Fruit fly (Drosophila melanogaster) whole organism, embryonic: ENCODE results near the gene Tm1.

Experiments used
- C15 ChIP-seq: fragments of 200-800 bp; sonication (Bioruptor generic); IDR thresholded peaks from 3 replicates; pipeline ENCODE4 v1.3.6; 2022; ENCODE audit warnings: missing biosample characterization, missing genetic modification characterization
- CG12219 ChIP-seq: fragments of 200-800 bp; sonication (Bioruptor generic); optimal IDR thresholded peaks from 3 replicates; lab custom pipeline; 2018; ENCODE audit warnings: missing biosample characterization, mild to moderate bottlenecking, missing genetic modification characterization
- CG14710 ChIP-seq: fragments of 200-800 bp; sonication (Bioruptor generic); optimal IDR thresholded peaks from 3 replicates; lab custom pipeline; 2019; ENCODE audit warnings: missing biosample characterization, mild to moderate bottlenecking, missing genetic modification characterization, moderate library complexity
- CG17912 ChIP-seq: fragments of 200-800 bp; sonication (Bioruptor generic); optimal IDR thresholded peaks from 2 replicates; lab custom pipeline; 2018; ENCODE audit warnings: missing biosample characterization, mild to moderate bottlenecking, missing genetic modification characterization
- CG18262 ChIP-seq: fragments of 200-800 bp; optimal IDR thresholded peaks from 3 replicates; lab custom pipeline; 2019; ENCODE audit warnings: missing biosample characterization, mild to moderate bottlenecking, missing genetic modification characterization, moderate library complexity
- CG18619 ChIP-seq: fragments of 200-800 bp; sonication (Bioruptor generic); optimal IDR thresholded peaks from 3 replicates; lab custom pipeline; 2017; ENCODE audit warnings: missing biosample characterization, mild to moderate bottlenecking, missing genetic modification characterization
- CG2199 ChIP-seq: fragments of 200-800 bp; sonication (Bioruptor generic); IDR thresholded peaks from 3 replicates; pipeline ENCODE4 v1.3.6; 2022; ENCODE audit warnings: missing biosample characterization, missing genetic modification characterization
- CG2678 ChIP-seq: fragments of 200-800 bp; sonication (Bioruptor generic); optimal IDR thresholded peaks from 3 replicates; lab custom pipeline; 2019; ENCODE audit warnings: missing biosample characterization, mild to moderate bottlenecking, missing genetic modification characterization, moderate library complexity
- CG32772 ChIP-seq: fragments of 200-800 bp; sonication (Bioruptor generic); IDR thresholded peaks from 2 replicates; pipeline ENCODE4 v1.3.6; 2022; ENCODE audit warnings: missing biosample characterization, missing genetic modification characterization
- CG33557 ChIP-seq: fragments of 200-800 bp; sonication (Bioruptor generic); optimal IDR thresholded peaks from 2 replicates; lab custom pipeline; 2019; ENCODE audit warnings: missing biosample characterization, mild to moderate bottlenecking, missing genetic modification characterization, moderate library complexity
- CG4328 ChIP-seq: fragments of 200-800 bp; sonication (Bioruptor generic); optimal IDR thresholded peaks from 3 replicates; lab custom pipeline; 2017; ENCODE audit warnings: missing biosample characterization, missing genetic modification reagents, missing genetic modification characterization
- CG5180 ChIP-seq: fragments of 200-800 bp; sonication (Bioruptor generic); optimal IDR thresholded peaks from 3 replicates; lab custom pipeline; 2017; ENCODE audit warnings: missing biosample characterization, missing genetic modification characterization, mild to moderate bottlenecking, moderate library complexity, missing genetic modification reagents
- CG6791 ChIP-seq: fragments of 200-800 bp; sonication (Bioruptor generic); IDR thresholded peaks from 3 replicates; pipeline ENCODE4 v1.3.6; 2022; ENCODE audit warnings: missing biosample characterization, missing genetic modification characterization; ENCODE audit not compliant: partially characterized antibody
- CG7987 ChIP-seq: fragments of 200-800 bp; sonication (Bioruptor generic); optimal IDR thresholded peaks from 2 replicates; lab custom pipeline; 2018; ENCODE audit warnings: missing biosample characterization, mild to moderate bottlenecking, missing genetic modification characterization, moderate library complexity
- CG9609 ChIP-seq: fragments of 200-800 bp; sonication (Bioruptor generic); optimal IDR thresholded peaks from 3 replicates; lab custom pipeline; 2016; ENCODE audit warnings: missing biosample characterization, missing genetic modification characterization
- D19A ChIP-seq: fragments of 200-800 bp; optimal IDR thresholded peaks from 3 replicates; lab custom pipeline; 2019; ENCODE audit warnings: missing biosample characterization, mild to moderate bottlenecking, missing genetic modification characterization, moderate library complexity
- Dbx ChIP-seq: fragments of 200-800 bp; sonication (Bioruptor generic); IDR thresholded peaks from 3 replicates; pipeline ENCODE4 v1.3.6; 2022; ENCODE audit warnings: missing biosample characterization, missing genetic modification characterization
- E2f1 ChIP-seq: fragments of 200-800 bp; sonication (Bioruptor generic); IDR thresholded peaks from 2 replicates; pipeline ENCODE4 v1.3.6; 2022; ENCODE audit warnings: missing biosample characterization, missing genetic modification characterization
- Med ChIP-seq: fragments of 200-800 bp; sonication (Bioruptor generic); peaks from one replicate; lab custom pipeline; 2016; ENCODE audit warnings: missing biosample characterization, missing genetic modification characterization, mild to moderate bottlenecking, inconsistent platforms, moderate library complexity
- Poxn ChIP-seq: fragments of 200-800 bp; sonication (Bioruptor generic); IDR thresholded peaks from 2 replicates; pipeline ENCODE4 v1.3.6; 2022; ENCODE audit warnings: missing biosample characterization, missing genetic modification characterization
- Xbp1 ChIP-seq: fragments of 200-800 bp; sonication (Bioruptor generic); optimal IDR thresholded peaks from 3 replicates; lab custom pipeline; 2016; ENCODE audit warnings: missing biosample characterization, mild to moderate bottlenecking, missing genetic modification characterization
- Xrp1 ChIP-seq: fragments of 200-800 bp; sonication (Bioruptor generic); IDR thresholded peaks from 2 replicates; pipeline ENCODE4 v1.3.6; 2022; ENCODE audit warnings: missing biosample characterization, missing genetic modification characterization
- cas ChIP-seq: fragments of 200-800 bp; sonication (Bioruptor generic); IDR thresholded peaks from 2 replicates; pipeline ENCODE4 v1.3.6; 2022; ENCODE audit warnings: missing biosample characterization, missing genetic modification characterization
- chif ChIP-seq, 2 experiments: fragments of 200-800 bp; sonication (Bioruptor generic); optimal IDR thresholded peaks; 3 replicates each; lab custom pipeline; 2016; ENCODE audit warnings: missing biosample characterization in 2 of 2, missing genetic modification characterization in 2 of 2
- chinmo ChIP-seq: fragments of 200-800 bp; sonication (Bioruptor generic); IDR thresholded peaks from 4 replicates; pipeline ENCODE4 v1.3.6; 2022; ENCODE audit warnings: missing biosample characterization, missing genetic modification characterization; ENCODE audit not compliant: partially characterized antibody
- chm ChIP-seq: fragments of 200-800 bp; sonication (Bioruptor generic); IDR thresholded peaks from 2 replicates; pipeline ENCODE4 v1.3.6; 2022; ENCODE audit warnings: missing biosample characterization, missing genetic modification characterization
- crc ChIP-seq: fragments of 200-800 bp; sonication (Bioruptor generic); optimal IDR thresholded peaks from 2 replicates; lab custom pipeline; 2016; ENCODE audit warnings: missing biosample characterization, missing genetic modification characterization
- da ChIP-seq: fragments of 200-800 bp; sonication (Bioruptor generic); optimal IDR thresholded peaks from 2 replicates; lab custom pipeline; 2016; ENCODE audit warnings: missing biosample characterization, missing genetic modification characterization
- esg ChIP-seq: fragments of 200-800 bp; sonication (Bioruptor generic); conservative IDR thresholded peaks from 2 replicates; pipeline ENCODE4 v1.3.6; 2022; ENCODE audit warnings: missing biosample characterization, missing genetic modification characterization
- fu2 ChIP-seq: fragments of 200-800 bp; sonication (Bioruptor generic); optimal IDR thresholded peaks from 2 replicates; lab custom pipeline; 2016; ENCODE audit warnings: missing biosample characterization, missing genetic modification characterization
- gfzf ChIP-seq: fragments of 200-800 bp; sonication (Bioruptor generic); optimal IDR thresholded peaks from 2 replicates; lab custom pipeline; 2016; ENCODE audit warnings: missing biosample characterization, mild to moderate bottlenecking, missing genetic modification characterization, moderate library complexity
- grn ChIP-seq: fragments of 200-800 bp; sonication (Bioruptor generic); optimal IDR thresholded peaks from 3 replicates; lab custom pipeline; 2017; ENCODE audit warnings: missing biosample characterization, missing genetic modification characterization
- hb ChIP-seq: fragments of 200-800 bp; sonication (Bioruptor generic); IDR thresholded peaks from 3 replicates; pipeline ENCODE4 v1.3.6; 2022; ENCODE audit warnings: missing biosample characterization, missing genetic modification characterization; ENCODE audit not compliant: partially characterized antibody
- kah ChIP-seq: fragments of 200-800 bp; sonication (Bioruptor generic); optimal IDR thresholded peaks from 2 replicates; lab custom pipeline; 2018; ENCODE audit warnings: missing biosample characterization, mild to moderate bottlenecking, missing genetic modification characterization
- lilli ChIP-seq: fragments of 200-800 bp; sonication (Bioruptor generic); optimal IDR thresholded peaks from 3 replicates; lab custom pipeline; 2016; ENCODE audit warnings: missing biosample characterization, missing genetic modification characterization
- lola ChIP-seq, 3 experiments: fragments of >200 bp in 2 of 3; fragments of 200-800 bp in 1 of 3; sonication (Bioruptor generic) in 1 of 3; optimal IDR thresholded peaks; 2 replicates each; lab custom pipeline; 2017 to 2019; ENCODE audit warnings: missing biosample characterization in 3 of 3, missing genetic modification characterization in 3 of 3, mild to moderate bottlenecking in 1 of 3, moderate library complexity in 1 of 3
- nom ChIP-seq: fragments of 200-800 bp; sonication (Bioruptor generic); optimal IDR thresholded peaks from 2 replicates; lab custom pipeline; 2017; ENCODE audit warnings: missing biosample characterization, missing genetic modification characterization, mild to moderate bottlenecking, moderate library complexity, missing genetic modification reagents
- pum ChIP-seq: fragments of 200-800 bp; sonication (Bioruptor generic); optimal IDR thresholded peaks from 2 replicates; lab custom pipeline; 2016; ENCODE audit warnings: missing biosample characterization, missing genetic modification characterization
- sd ChIP-seq: fragments of 200-800 bp; sonication (Bioruptor generic); optimal IDR thresholded peaks from 3 replicates; lab custom pipeline; 2018; ENCODE audit warnings: missing biosample characterization, mild to moderate bottlenecking, missing genetic modification characterization, moderate library complexity
- sens ChIP-seq: fragments of 200-800 bp; sonication (Bioruptor generic); peaks from one replicate; lab custom pipeline; 2016; ENCODE audit warnings: missing biosample characterization, missing genetic modification characterization
- shn ChIP-seq: fragments of 200-800 bp; sonication (Bioruptor generic); optimal IDR thresholded peaks from 3 replicates; lab custom pipeline; 2016; ENCODE audit warnings: missing biosample characterization, missing genetic modification characterization
- toy ChIP-seq: fragments of 200-800 bp; sonication (Bioruptor generic); IDR thresholded peaks from 2 replicates; pipeline ENCODE4 v1.3.6; 2022; ENCODE audit warnings: missing biosample characterization, missing genetic modification characterization

The Tm1 gene

dm6 chr3R:15281335-15281963 is 3.4 kb downstream of the Tm1 start (continued):
- TF ChIP-seq sens (GFP tag; lab: Kevin White, UChicago), result peak; percentile 16

- TF ChIP-seq sd (tag; lab: Kevin White, UChicago), result peak; percentile 57
- TF ChIP-seq D19A (tag; lab: Kevin White, UChicago), result peak; percentile 18
- 0 out of 2 replicates have a peak, but pooled peaks have one; percentile 17 for TF ChIP-seq CG32772 (GFP tag; lab: Robert Waterston, UW)
- no peak for TF ChIP-seq CG18619
- peak; percentile 18 for TF ChIP-seq lilli (GFP tag; lab: Kevin White, UChicago)
- no peak for TF ChIP-seq CG14710 (tag; lab: Kevin White, UChicago)
- TF ChIP-seq kah (GFP tag; lab: Kevin White, UChicago), result peak; percentile 69
- peak; percentile 23 for TF ChIP-seq Med (GFP tag; lab: Kevin White, UChicago)
- no peak for TF ChIP-seq Xbp1
- no peak for TF ChIP-seq lola (GFP tag; optimal IDR thresholded peaks at IDR 0.05; lab: Kevin White, UChicago)
Measured at dm6 chr3R:15282326-15282725, 4.3 kb downstream of the Tm1 start.

dm6 chr3R:15282982-15283809 is 5.2 kb downstream of the Tm1 start:
- TF ChIP-seq CG18262 (tag; lab: Kevin White, UChicago) (no peak), pum (GFP tag; lab: Kevin White, UChicago) (no peak), C15 (GFP tag; lab: Robert Waterston, UW) (0 out of 3 replicates have a peak, but pooled peaks have one; percentile 19), Dbx (0 out of 3 replicates have a peak, but pooled peaks have one; percentile 22), CG7987 (GFP tag; lab: Kevin White, UChicago) (no peak)
- TF ChIP-seq, all 482 proteins: peak for 2

DNA sequence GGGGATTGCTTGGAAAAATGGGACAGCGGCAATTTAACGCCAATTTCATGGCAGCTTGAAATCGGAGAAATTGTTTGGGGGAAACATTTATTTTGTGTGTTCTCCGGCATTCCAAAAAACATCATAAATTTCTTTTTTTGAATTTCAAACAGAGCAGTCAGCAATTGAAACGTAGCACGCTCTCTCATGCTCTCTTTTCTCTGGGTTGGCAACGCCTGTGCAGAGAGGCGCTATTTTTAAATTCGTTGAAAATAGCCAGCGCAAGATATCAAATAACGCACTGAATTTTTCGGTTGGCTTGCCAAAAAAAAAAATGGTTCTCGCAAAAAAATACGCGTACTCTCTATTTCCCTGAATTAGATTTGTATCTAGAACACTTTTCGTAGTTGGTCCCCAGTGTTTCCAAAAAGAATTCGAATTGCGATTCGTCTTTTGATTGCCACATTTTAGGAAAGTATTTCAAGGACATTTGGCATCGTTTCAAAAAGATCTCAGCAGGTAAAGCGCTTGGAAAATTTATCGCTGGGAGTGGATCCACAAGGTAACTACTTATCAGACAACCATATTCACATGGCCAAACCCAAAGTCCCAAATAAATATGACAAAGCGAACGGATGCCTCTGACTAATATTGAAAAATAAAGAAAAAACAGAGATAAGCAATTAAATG is 8.1 kb downstream of the Tm1 start:
- no peak for TF ChIP-seq fu2
- TF ChIP-seq CG6791 (GFP tag; lab: Robert Waterston, UW), result no peak
- no peak for TF ChIP-seq CG2199 (GFP tag; lab: Robert Waterston, UW)
- no peak for TF ChIP-seq da
- no peak for TF ChIP-seq shn (GFP tag; lab: Kevin White, UChicago)
- no peak for TF ChIP-seq CG4328
- TF ChIP-seq CG12219 (GFP tag; lab: Kevin White, UChicago), result no peak
- no peak for TF ChIP-seq E2f1 (GFP tag; lab: Robert Waterston, UW)
- peak; percentile 60 for TF ChIP-seq grn (GFP tag; lab: Kevin White, UChicago)
- no peak for TF ChIP-seq CG33557 (GFP tag; lab: Kevin White, UChicago)
- TF ChIP-seq toy, result no peak
- TF ChIP-seq cas (GFP tag; lab: Robert Waterston, UW), result no peak
- TF ChIP-seq CG2678 (tag; lab: Kevin White, UChicago), result no peak
- no peak for TF ChIP-seq Xrp1 (GFP tag; lab: Robert Waterston, UW)
- no peak for TF ChIP-seq chm (GFP tag; lab: Robert Waterston, UW)
- peak; percentile 53 for TF ChIP-seq gfzf (GFP tag; lab: Kevin White, UChicago)
- no peak for TF ChIP-seq chinmo (GFP tag; lab: Robert Waterston, UW)
- no peak for TF ChIP-seq Poxn (GFP tag; lab: Robert Waterston, UW)
- no peak for TF ChIP-seq chif (GFP tag; optimal IDR thresholded peaks at IDR 0.05; lab: Kevin White, UChicago)
- TF ChIP-seq CG9609 (GFP tag; lab: Kevin White, UChicago), result peak; percentile 32
- no peak for TF ChIP-seq esg (GFP tag; lab: Robert Waterston, UW)
- TF ChIP-seq nom (GFP tag; lab: Kevin White, UChicago), result no peak
- TF ChIP-seq crc, result no peak
- TF ChIP-seq hb (GFP tag; lab: Robert Waterston, UW), result no peak
- TF ChIP-seq CG5180 (GFP tag; lab: Kevin White, UChicago), result no peak
- peak; percentile 35 for TF ChIP-seq CG17912 (GFP tag; lab: Kevin White, UChicago)
